Fruit fly (Drosophila melanogaster): ENCODE results near the gene CycJ.

The CycJ gene

dm6 chr3L:3434882-3435281 lies 31.3 kb upstream of the CycJ start (continued):
- TF ChIP-seq CG6654 (GFP tag; optimal IDR thresholded peaks at IDR 0.05) (no peak), Fer3 (tag; optimal IDR thresholded peaks at IDR 0.05) (no peak), jumu (GFP tag; optimal IDR thresholded peaks at IDR 0.05) (no peak), C15 (GFP tag; IDR thresholded peaks at IDR 0.05) (no peak), gsb-n (tag; optimal IDR thresholded peaks at IDR 0.05) (peak; percentile 21), maf-S (GFP tag; optimal IDR thresholded peaks at IDR 0.05) (no peak), CG11456 (GFP tag; IDR thresholded peaks at IDR 0.05) (no peak), Lpt (GFP tag; optimal IDR thresholded peaks at IDR 0.05) (no peak), HmgZ (tag; optimal IDR thresholded peaks at IDR 0.05) (no peak), Blimp-1 (GFP tag; optimal IDR thresholded peaks at IDR 0.05) (peak; percentile 61), CG4730 (GFP tag; IDR thresholded peaks at IDR 0.05) (no peak), CG30020 (tag; optimal IDR thresholded peaks at IDR 0.05) (no peak), CoRest (tag; optimal IDR thresholded peaks at IDR 0.05) (peak; percentile 39), CG2116 (GFP tag; optimal IDR thresholded peaks at IDR 0.05) (no peak), CG42726 (GFP tag; IDR thresholded peaks at IDR 0.05; ENCODE audit: partially characterized antibody) (no peak), CG1603 (tag; optimal IDR thresholded peaks at IDR 0.05) (peak; percentile 17), az2 (GFP tag; optimal IDR thresholded peaks at IDR 0.05) (peak; percentile 20), CG13775 (GFP tag; optimal IDR thresholded peaks at IDR 0.05) (no peak), CG11085 (GFP tag; IDR thresholded peaks at IDR 0.05) (no peak), CG15601 (tag; optimal IDR thresholded peaks at IDR 0.05) (peak; percentile 63), CG4424 (GFP tag; optimal IDR thresholded peaks at IDR 0.05) (peak; percentile 29), bowl (GFP tag; IDR thresholded peaks at IDR 0.05) (no peak), wor (GFP tag; IDR thresholded peaks at IDR 0.05) (no peak), Scr (GFP tag; IDR thresholded peaks at IDR 0.05; ENCODE audit: partially characterized antibody) (no peak), h (optimal IDR thresholded peaks at IDR 0.05) (no peak), Dref (GFP tag; IDR thresholded peaks at IDR 0.05) (no peak), D19B (GFP tag; optimal IDR thresholded peaks at IDR 0.05) (no peak), CG7745 (tag; optimal IDR thresholded peaks at IDR 0.05) (no peak), sug (tag; optimal IDR thresholded peaks at IDR 0.05) (no peak), croc (GFP tag; conservative IDR thresholded peaks at IDR 0.05) (peak; percentile 32; the same call in 1 of the 3 replicates), Hsf (GFP tag; optimal IDR thresholded peaks at IDR 0.05) (no peak), Hr78 (GFP tag; optimal IDR thresholded peaks at IDR 0.05) (peak in 1 of 2 experiments; percentile 8), dati (GFP tag; IDR thresholded peaks at IDR 0.05) (no peak), org-1 (GFP tag; optimal IDR thresholded peaks at IDR 0.05) (no peak), CG43689 (GFP tag; IDR thresholded peaks at IDR 0.05) (no peak), CG13296 (GFP tag; optimal IDR thresholded peaks at IDR 0.05) (no peak), CG13424 (tag; optimal IDR thresholded peaks at IDR 0.05) (peak; percentile 54), CG1529 (GFP tag; optimal IDR thresholded peaks at IDR 0.05) (peak; percentile 22), pum (GFP tag; optimal IDR thresholded peaks at IDR 0.05) (no peak), dmrt99B (tag; optimal IDR thresholded peaks at IDR 0.05) (peak; percentile 57), CG10979 (tag; optimal IDR thresholded peaks at IDR 0.05) (peak; percentile 60), sima (GFP tag; optimal IDR thresholded peaks at IDR 0.05) (no peak), Dll (GFP tag; IDR thresholded peaks at IDR 0.05; ENCODE audit: partially characterized antibody) (no peak), CG7839 (tag; optimal IDR thresholded peaks at IDR 0.05) (peak; percentile 34), corto (GFP tag; optimal IDR thresholded peaks at IDR 0.05) (no peak), CG16863 (GFP tag; optimal IDR thresholded peaks at IDR 0.05) (no peak), H2.0 (GFP tag; IDR thresholded peaks at IDR 0.05) (no peak), Nf-YB (GFP tag; optimal IDR thresholded peaks at IDR 0.05) (no peak), CG3163 (GFP tag; optimal IDR thresholded peaks at IDR 0.05) (no peak), Dip2 (GFP tag; IDR thresholded peaks at IDR 0.05) (no peak), Vsx1 (GFP tag; optimal IDR thresholded peaks at IDR 0.05) (no peak), sens (GFP tag) (peak; percentile 74)
